Worm (Caenorhabditis elegans): ENCODE results near the gene scl-17.

The scl-17 gene

DNA sequence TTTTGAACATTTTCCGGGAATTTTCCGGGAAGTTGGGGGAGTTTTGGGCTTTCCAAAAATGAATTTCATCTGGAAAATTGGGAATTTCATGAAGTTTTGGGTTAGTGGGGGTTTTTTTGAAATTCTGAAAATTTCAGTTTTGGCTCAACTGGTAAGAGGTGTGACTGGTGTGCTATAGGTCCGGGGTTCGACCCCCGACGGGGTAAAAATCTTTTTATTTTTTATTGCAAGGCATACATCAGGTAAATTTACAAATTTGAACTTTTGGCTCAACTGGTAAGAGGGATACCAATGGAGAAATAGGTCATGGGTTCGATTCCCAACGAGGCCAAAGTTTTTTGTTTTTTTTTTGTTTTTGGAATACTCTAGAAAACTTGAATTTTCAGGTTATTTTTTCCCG, 36.6 kb downstream of the scl-17 start:
- no peak for TF ChIP-seq W03F9.2 (tag; optimal IDR thresholded peaks at IDR 0.05)
- no peak for TF ChIP-seq dao-5 (tag; optimal IDR thresholded peaks at IDR 0.05)
- no peak for TF ChIP-seq him-1 (tag; optimal IDR thresholded peaks at IDR 0.05)

DNA sequence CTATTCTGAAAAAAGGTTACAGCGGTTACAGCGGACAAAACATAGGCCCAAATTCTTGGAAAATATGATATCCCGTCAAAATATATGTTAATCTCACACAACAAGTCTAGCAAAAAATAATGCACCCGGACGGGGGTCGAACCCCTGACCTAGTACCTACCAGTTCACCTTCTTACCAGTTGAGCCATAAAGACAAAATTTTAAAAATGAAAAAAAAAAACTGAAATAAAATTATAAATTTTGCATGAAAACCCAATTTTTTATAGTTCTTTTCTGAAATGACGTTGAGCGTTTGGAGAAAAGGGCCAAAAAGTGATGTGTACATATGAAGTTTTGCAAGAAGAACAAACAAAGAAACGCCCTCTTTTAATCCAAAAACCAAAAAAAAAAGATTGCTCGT, 37.4 kb downstream of the scl-17 start:
- TF ChIP-seq dao-5 (tag; optimal IDR thresholded peaks at IDR 0.05): no peak
- TF ChIP-seq W03F9.2 (tag; optimal IDR thresholded peaks at IDR 0.05): no peak
- TF ChIP-seq him-1 (tag; optimal IDR thresholded peaks at IDR 0.05): no peak

DNA sequence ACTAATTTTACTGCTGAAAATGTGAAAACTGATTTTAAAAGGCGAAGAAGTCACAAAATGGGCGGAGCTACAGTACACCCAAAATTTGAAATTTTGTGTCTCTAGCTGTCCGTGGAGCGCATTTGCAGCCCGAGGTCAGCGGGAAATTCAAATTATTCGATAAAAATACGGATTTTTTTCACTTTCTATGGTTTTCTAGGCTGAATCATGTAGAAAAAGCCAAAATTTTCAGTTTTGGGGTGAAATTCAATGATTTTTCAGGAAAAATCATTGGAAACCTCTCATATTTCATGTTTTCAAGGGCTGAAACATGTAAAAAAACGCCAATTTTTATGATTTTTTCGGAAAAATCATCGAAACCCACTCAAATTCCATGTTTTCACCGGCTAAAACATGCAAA, 45.8 kb downstream of the scl-17 start:
- no peak for TF ChIP-seq dao-5 (tag; optimal IDR thresholded peaks at IDR 0.05)
- no peak for TF ChIP-seq him-1 (tag; optimal IDR thresholded peaks at IDR 0.05)
- TF ChIP-seq W03F9.2 (tag; optimal IDR thresholded peaks at IDR 0.05): no peak
